Fruit fly (Drosophila melanogaster): ENCODE data around the gene ko.

Gene ko

DNA sequence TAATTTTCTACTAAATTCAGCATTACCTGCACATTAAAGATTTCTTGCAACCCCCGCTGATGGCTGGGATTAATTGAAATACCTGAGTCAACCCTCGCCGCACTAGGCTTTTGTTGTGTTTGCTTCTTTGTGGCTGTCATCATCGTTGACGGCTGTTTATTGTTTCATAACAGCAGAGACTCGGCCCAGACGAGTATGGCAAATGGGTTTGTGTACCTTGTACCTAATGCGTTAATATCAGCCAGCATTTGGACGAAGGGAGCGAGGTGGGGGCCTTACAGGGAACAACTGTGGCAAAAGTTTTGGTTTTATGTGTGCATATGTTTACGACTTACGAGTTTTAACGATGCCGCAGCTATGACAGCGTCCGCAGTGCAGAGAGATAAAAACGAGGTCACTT is 75.1 kb downstream of the ko start:
- TF ChIP-seq brk (GFP tag; optimal IDR thresholded peaks at IDR 0.05) (no peak), foxo (GFP tag; optimal IDR thresholded peaks at IDR 0.05) (no peak), Dif (GFP tag; optimal IDR thresholded peaks at IDR 0.05; ENCODE audit: partially characterized antibody) (no peak), Abd-B (GFP tag; optimal IDR thresholded peaks at IDR 0.05) (no peak), Sp1 (GFP tag; optimal IDR thresholded peaks at IDR 0.05) (no peak)

DNA sequence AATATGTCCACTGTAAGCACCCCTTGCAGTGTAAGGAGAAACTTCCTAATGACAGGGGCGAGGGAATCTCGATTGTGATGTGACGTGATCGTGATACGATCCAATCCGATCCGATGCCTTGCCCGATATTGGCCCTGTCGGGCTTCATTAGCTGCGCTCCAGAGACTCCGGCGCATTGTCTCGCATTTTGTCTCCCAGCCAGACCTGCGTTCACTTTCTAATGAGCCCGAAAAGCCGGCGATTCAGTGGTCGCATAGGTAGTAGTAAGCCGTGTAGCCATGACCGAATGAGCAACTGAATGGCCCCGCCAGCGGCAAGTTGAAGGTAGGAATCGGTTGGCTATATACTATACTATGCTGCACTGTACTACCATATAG is 76.1 kb downstream of the ko start:
- no peak for TF ChIP-seq Dif (GFP tag; optimal IDR thresholded peaks at IDR 0.05; ENCODE audit: partially characterized antibody)
- no peak for TF ChIP-seq Jra (GFP tag; optimal IDR thresholded peaks at IDR 0.05)
- TF ChIP-seq foxo (GFP tag; optimal IDR thresholded peaks at IDR 0.05), result no peak
- TF ChIP-seq Abd-B (GFP tag; optimal IDR thresholded peaks at IDR 0.05), result no peak
- no peak for TF ChIP-seq Vsx2 (GFP tag; optimal IDR thresholded peaks at IDR 0.05; ENCODE audit: partially characterized antibody)
- no peak for TF ChIP-seq CG9705 (GFP tag; optimal IDR thresholded peaks at IDR 0.05)
- no peak for TF ChIP-seq N (GFP tag; optimal IDR thresholded peaks at IDR 0.05)
- no peak for TF ChIP-seq usp (GFP tag; optimal IDR thresholded peaks at IDR 0.05)
- TF ChIP-seq tai (GFP tag; optimal IDR thresholded peaks at IDR 0.05), result no peak
- TF ChIP-seq dmrt93B (GFP tag; optimal IDR thresholded peaks at IDR 0.05), result no peak

DNA sequence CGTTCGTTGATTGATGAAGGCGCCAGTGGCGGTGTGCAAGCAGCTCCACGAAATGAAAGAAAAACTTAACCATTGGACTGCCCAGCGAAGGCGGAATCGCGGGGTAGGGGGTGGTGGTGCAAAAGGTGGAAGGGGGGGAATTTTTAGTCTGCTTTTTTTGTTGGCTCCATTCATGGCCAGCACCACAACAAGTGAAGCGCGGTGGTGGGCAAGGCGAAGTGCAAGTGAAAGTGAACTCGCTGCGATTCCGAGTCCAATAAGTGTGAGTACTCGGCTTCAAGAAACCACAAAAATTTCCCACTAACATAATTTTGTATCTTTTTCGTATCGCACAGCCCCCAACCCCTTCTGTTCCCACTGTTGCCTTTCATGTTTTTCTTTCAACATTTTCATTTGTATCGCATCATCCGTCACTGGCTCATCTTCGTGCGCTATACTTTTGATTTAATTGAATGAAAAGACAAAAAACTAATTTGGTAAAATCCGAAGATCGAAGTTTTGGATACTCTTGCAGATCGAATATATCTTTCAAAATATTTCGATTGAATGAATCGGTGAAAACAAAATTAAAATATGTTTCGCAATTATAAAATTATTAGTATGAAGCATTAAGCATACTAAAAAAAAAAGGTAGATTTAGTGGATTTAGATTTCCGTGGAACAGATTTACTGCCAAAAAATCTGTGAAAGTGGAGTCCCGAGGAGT is 76.6 kb downstream of the ko start:
- no peak for TF ChIP-seq Hr78 (GFP tag; optimal IDR thresholded peaks at IDR 0.05)
- TF ChIP-seq tai (GFP tag; optimal IDR thresholded peaks at IDR 0.05), result no peak
- TF ChIP-seq woc (GFP tag; optimal IDR thresholded peaks at IDR 0.05), result no peak
- no peak for TF ChIP-seq Dfd (GFP tag; optimal IDR thresholded peaks at IDR 0.05)
- TF ChIP-seq rgr (GFP tag; optimal IDR thresholded peaks at IDR 0.05), result no peak
- TF ChIP-seq dsf (GFP tag; optimal IDR thresholded peaks at IDR 0.05; ENCODE audit: borderline replicate concordance), result no peak
- TF ChIP-seq Hnf4 (GFP tag; optimal IDR thresholded peaks at IDR 0.05), result no peak

DNA sequence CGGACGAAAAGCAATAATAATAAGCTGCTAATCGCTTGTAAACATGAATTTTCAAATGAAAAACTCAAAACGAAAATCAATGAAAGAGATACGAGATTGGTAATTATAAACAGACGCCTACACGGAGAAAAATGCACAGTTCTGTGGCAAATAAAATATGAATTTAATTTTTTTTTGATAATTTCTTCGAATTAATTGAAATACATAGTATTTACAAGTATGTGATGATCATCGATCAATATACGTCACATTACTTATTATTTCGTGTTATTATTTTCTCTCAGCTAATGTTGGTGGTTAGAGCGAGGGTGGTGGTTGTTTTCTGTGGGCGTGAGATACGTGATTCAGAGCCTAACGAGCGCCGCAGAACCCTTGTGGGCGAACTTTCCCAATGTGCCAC is 77.2 kb downstream of the ko start:
- TF ChIP-seq psq (GFP tag; optimal IDR thresholded peaks at IDR 0.05), result peak; percentile 19
- TF ChIP-seq tai (GFP tag; optimal IDR thresholded peaks at IDR 0.05), result peak; percentile 7
- TF ChIP-seq rgr (GFP tag; optimal IDR thresholded peaks at IDR 0.05), result peak; percentile 34
- TF ChIP-seq woc (GFP tag; optimal IDR thresholded peaks at IDR 0.05), result peak; percentile 9
- peak; percentile 70 for TF ChIP-seq sv (GFP tag; optimal IDR thresholded peaks at IDR 0.05)
- TF ChIP-seq h (GFP tag; optimal IDR thresholded peaks at IDR 0.05), result peak; percentile 39
- TF ChIP-seq brk (GFP tag; optimal IDR thresholded peaks at IDR 0.05), result no peak
- no peak for TF ChIP-seq jim (GFP tag; optimal IDR thresholded peaks at IDR 0.05)
- peak; percentile 20 for TF ChIP-seq fru (GFP tag; optimal IDR thresholded peaks at IDR 0.05)
- TF ChIP-seq Vsx2 (GFP tag; optimal IDR thresholded peaks at IDR 0.05; ENCODE audit: partially characterized antibody), result no peak
- TF ChIP-seq foxo (GFP tag; optimal IDR thresholded peaks at IDR 0.05), result peak in 1 of 2 experiments; percentile 27
- no peak for TF ChIP-seq Sp1 (GFP tag; optimal IDR thresholded peaks at IDR 0.05)
- TF ChIP-seq usp (GFP tag; optimal IDR thresholded peaks at IDR 0.05), result no peak
- peak; percentile 34 for TF ChIP-seq ey (GFP tag; optimal IDR thresholded peaks at IDR 0.05)

DNA sequence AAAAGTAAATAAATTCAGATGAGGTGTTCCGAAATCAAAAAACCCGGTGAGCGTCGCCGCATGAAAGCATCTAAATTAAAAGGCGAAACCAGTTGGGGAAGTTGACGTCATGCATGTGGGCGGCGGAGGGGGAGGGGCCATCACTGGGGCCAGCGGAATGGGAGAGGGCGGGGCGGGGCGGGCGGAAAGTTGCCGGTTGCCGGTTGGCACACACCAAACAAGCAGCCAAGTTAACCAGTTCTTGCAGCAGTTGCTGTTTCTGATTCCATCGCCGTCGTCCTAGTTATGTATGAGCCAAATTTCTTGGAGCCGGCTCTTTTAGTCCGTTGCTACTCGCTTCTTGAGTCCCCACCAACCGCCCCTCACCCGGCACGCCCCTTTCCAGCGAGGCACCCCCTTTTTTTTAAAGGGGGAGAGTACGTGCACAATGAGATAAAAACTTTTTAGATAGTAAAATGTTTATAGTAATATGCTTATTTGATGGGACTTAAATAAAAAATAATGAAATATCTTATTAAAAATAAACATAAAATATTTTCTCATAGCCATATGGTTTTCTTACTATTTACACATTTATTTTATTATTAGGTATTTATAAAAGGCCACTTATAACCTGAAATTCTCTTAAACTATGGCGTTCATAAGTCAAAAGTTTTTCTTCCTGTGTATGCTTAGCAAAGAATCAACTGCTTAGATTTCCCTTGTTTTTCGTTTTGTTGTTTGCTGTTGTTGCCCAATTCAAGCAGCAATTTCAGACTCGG is 78.6 kb downstream of the ko start:
- TF ChIP-seq Dfd (GFP tag; optimal IDR thresholded peaks at IDR 0.05), result peak; percentile 93
- TF ChIP-seq brk (GFP tag; optimal IDR thresholded peaks at IDR 0.05), result no peak
- no peak for TF ChIP-seq sv (GFP tag; optimal IDR thresholded peaks at IDR 0.05)
- peak; percentile 24 for TF ChIP-seq rgr (GFP tag; optimal IDR thresholded peaks at IDR 0.05)
- TF ChIP-seq GATAd (GFP tag; optimal IDR thresholded peaks at IDR 0.05), result no peak
- TF ChIP-seq Rel (GFP tag; optimal IDR thresholded peaks at IDR 0.05), result no peak
- peak; percentile 22 for TF ChIP-seq Rel (tag; optimal IDR thresholded peaks at IDR 0.05)
- TF ChIP-seq h (GFP tag; optimal IDR thresholded peaks at IDR 0.05), result no peak
